Worm (Caenorhabditis elegans) whole organism, L2 larva: ENCODE data around the gene nhr-126.

Experiments used
- ZK546.5 ChIP-seq: sonication (generic microtip); optimal IDR thresholded peaks from 2 replicates; lab custom pipeline; 2017; ENCODE audit warnings: missing biosample characterization, missing genetic modification characterization
- alr-1 ChIP-seq: fragments of 150-350 bp; optimal IDR thresholded peaks from 2 replicates; lab custom pipeline; 2014; ENCODE audit warnings: missing biosample characterization, missing genetic modification characterization
- ama-1 ChIP-seq: fragments of 150-350 bp; optimal IDR thresholded peaks from 2 replicates; lab custom pipeline; 2018; ENCODE audit warnings: inconsistent platforms
- egl-27 ChIP-seq: sonication (generic microtip); optimal IDR thresholded peaks from 3 replicates; lab custom pipeline; 2017; ENCODE audit warnings: missing biosample characterization, missing genetic modification reagents, missing genetic modification characterization
- nhr-25 ChIP-seq: fragments of 150-350 bp; sonication (generic microtip); optimal IDR thresholded peaks from 3 replicates; lab custom pipeline; 2014; ENCODE audit warnings: missing biosample characterization, missing genetic modification characterization
- sma-9 ChIP-seq, 2 experiments: fragments of 150-350 bp in 1 of 2; sonication (generic microtip) in 1 of 2; optimal IDR thresholded peaks; 2 replicates each; lab custom pipeline; 2014 to 2016; ENCODE audit warnings: missing genetic modification characterization in 2 of 2, mild to moderate bottlenecking in 1 of 2, missing biosample characterization in 1 of 2, missing compliant biosample characterization in 1 of 2, missing genetic modification reagents in 1 of 2, moderate library complexity in 1 of 2
- ztf-11 ChIP-seq: sonication (generic microtip); optimal IDR thresholded peaks from 2 replicates; lab custom pipeline; 2017; ENCODE audit warnings: missing biosample characterization, missing genetic modification characterization

- TF ChIP-seq sma-9 (GFP tag; optimal IDR thresholded peaks at IDR 0.05; lab: Kevin White, UChicago) (peak; percentile 19), sma-9 (tag; optimal IDR thresholded peaks at IDR 0.05; lab: Kevin White, UChicago) (no peak), ztf-11 (no peak), alr-1 (tag; lab: Kevin White, UChicago) (no peak), nhr-25 (tag; lab: Kevin White, UChicago) (no peak), ama-1 (lab: Kevin White, UChicago) (no peak), ZK546.5 (tag; lab: Kevin White, UChicago) (no peak), egl-27 (no peak)
These were observed 30.9 kb downstream of the nhr-126 start, which contains the start of gene nhr-182 for ce11 chrV:2259750-2260149.
